Worm (Caenorhabditis elegans) whole organism, mixed stage, embryonic: ENCODE data around the gene nas-22.

ENCODE experiments used
- lin-13 ChIP-seq: fragments of 150-350 bp; optimal IDR thresholded peaks from 2 replicates; lab custom pipeline; 2014; ENCODE audit warnings: missing biosample characterization, missing genetic modification characterization
- nhr-237 ChIP-seq: fragments of 150-350 bp; optimal IDR thresholded peaks from 2 replicates; lab custom pipeline; 2014; ENCODE audit warnings: missing biosample characterization, missing genetic modification characterization
- nhr-76 ChIP-seq: sonication (generic microtip); optimal IDR thresholded peaks from 2 replicates; lab custom pipeline; 2017; ENCODE audit warnings: missing biosample characterization, missing genetic modification characterization

DNA sequence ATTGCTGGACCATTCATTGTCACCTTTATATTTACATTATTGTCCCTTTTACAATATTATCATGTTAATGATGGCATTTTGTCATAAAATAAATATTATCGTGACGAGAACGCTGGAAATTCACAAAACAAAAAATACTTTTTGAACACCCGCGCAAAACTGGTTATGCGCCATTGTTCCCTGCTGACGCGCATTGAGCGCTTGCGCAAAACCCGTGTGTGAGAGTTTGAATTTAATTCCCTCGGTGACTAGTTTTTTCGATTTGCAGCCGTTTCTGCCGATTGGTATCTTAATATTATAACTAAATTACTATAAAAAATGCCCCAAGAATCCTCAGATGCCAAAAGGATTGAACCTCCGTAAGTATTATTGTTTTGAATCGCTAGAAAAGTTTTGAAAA is 46.9 kb downstream of the nas-22 start, which contains the start of gene pafo-1:
- TF ChIP-seq nhr-237 (tag; lab: Kevin White, UChicago) = peak; percentile 74
- TF ChIP-seq lin-13 (tag; lab: Kevin White, UChicago) = peak; percentile 87
- no peak for TF ChIP-seq nhr-76
